Worm (Caenorhabditis elegans) whole organism, L4/young adult: ENCODE measurements around the gene F55A11.1.

Source experiments
- W03F9.2 ChIP-seq: fragments of 150-350 bp; optimal IDR thresholded peaks from 2 replicates; lab custom pipeline; 2014; ENCODE audit warnings: missing biosample characterization, missing genetic modification characterization
- dao-5 ChIP-seq: sonication (generic microtip); optimal IDR thresholded peaks from 2 replicates; lab custom pipeline; 2016; ENCODE audit warnings: missing genotype, missing genetic modification characterization, moderate library complexity, missing compliant biosample characterization
- him-1 ChIP-seq: sonication (generic microtip); optimal IDR thresholded peaks from 2 replicates; lab custom pipeline; 2016; ENCODE audit warnings: missing genotype, missing genetic modification reagents, missing genetic modification characterization, missing compliant biosample characterization

DNA sequence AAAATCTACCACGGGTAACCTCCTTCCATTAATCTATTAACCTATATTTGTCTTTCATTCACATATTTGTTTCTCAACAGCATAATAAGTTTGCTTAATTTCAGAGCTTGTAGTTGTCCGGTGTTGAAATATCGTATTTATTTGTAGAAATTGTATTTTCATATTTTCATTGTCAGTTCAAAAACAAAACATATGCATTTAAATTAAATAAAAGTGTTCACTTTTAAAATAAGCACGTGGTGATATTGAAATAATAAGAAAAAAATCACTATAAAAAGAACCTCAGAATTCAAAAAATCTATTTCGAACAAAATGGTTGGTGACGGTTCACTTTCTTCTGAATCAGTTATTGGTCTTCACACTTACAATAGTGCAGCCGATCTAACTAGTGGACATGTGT lies 5.5 kb downstream of the F55A11.1 start, which contains the start of gene T04F3.3:
- TF ChIP-seq dao-5 (tag; lab: Kevin White, UChicago), result no peak
- TF ChIP-seq W03F9.2, result no peak
- no peak for TF ChIP-seq him-1 (tag; lab: Kevin White, UChicago)
